Fruit fly (Drosophila melanogaster): ENCODE data around the gene CG32040.

CG32040 gene

dm6 chr3L:9353733-9354132 lies at the start of gene CG32040:
Gene CG32040 (plus strand): TSS chr3L:9354033.
- no peak for TF ChIP-seq CG32121 (GFP tag; IDR thresholded peaks at IDR 0.05)
- TF ChIP-seq D1 (tag; optimal IDR thresholded peaks at IDR 0.05), result no peak
- TF ChIP-seq CG17806 (tag; optimal IDR thresholded peaks at IDR 0.05), result no peak
- no peak for TF ChIP-seq CG9948 (tag; optimal IDR thresholded peaks at IDR 0.05)
- no peak for TF ChIP-seq Ets98B (GFP tag; IDR thresholded peaks at IDR 0.05)
- TF ChIP-seq fd96Ca (GFP tag; IDR thresholded peaks at IDR 0.05), result no peak

dm6 chr3L:9304393-9304792 lies 49.4 kb upstream of the CG32040 start:
- no peak for TF ChIP-seq CG8301 (tag; optimal IDR thresholded peaks at IDR 0.05)
- no peak for TF ChIP-seq CG12605 (GFP tag; IDR thresholded peaks at IDR 0.05)
- no peak for TF ChIP-seq Pif1B (GFP tag; optimal IDR thresholded peaks at IDR 0.05)
- TF ChIP-seq EcR (GFP tag; optimal IDR thresholded peaks at IDR 0.05), result no peak
- TF ChIP-seq CG32121 (GFP tag; IDR thresholded peaks at IDR 0.05), result no peak
- no peak for TF ChIP-seq CG4496 (GFP tag; IDR thresholded peaks at IDR 0.05)
- TF ChIP-seq CG8159 (tag; optimal IDR thresholded peaks at IDR 0.05), result no peak
- TF ChIP-seq rn (GFP tag; IDR thresholded peaks at IDR 0.05), result no peak
- TF ChIP-seq CG10348 (GFP tag; IDR thresholded peaks at IDR 0.05), result no peak
- no peak for TF ChIP-seq Pif1A (GFP tag; optimal IDR thresholded peaks at IDR 0.05)
- TF ChIP-seq Ets98B (GFP tag; IDR thresholded peaks at IDR 0.05), result no peak

- TF ChIP-seq CG4496 (GFP tag; IDR thresholded peaks at IDR 0.05), result peak; percentile 57
- TF ChIP-seq CG15710 (tag; optimal IDR thresholded peaks at IDR 0.05), result no peak
These were observed 20.0 kb upstream of the CG32040 start, which contains the start of gene PGRP-LA for dm6 chr3L:9333745-9334382. Gene PGRP-LA (plus strand): TSS chr3L:9334332.

dm6 chr3L:9335711-9336110 lies 18.1 kb upstream of the CG32040 start:
- TF ChIP-seq CG14655 (GFP tag; optimal IDR thresholded peaks at IDR 0.05), result peak; percentile 1
- peak; percentile 23; the same call in 1 of the 2 replicates for TF ChIP-seq CG32121 (GFP tag; IDR thresholded peaks at IDR 0.05)
- TF ChIP-seq CG9948 (tag; optimal IDR thresholded peaks at IDR 0.05), result no peak
- peak; percentile 24 for TF ChIP-seq CG8159 (tag; optimal IDR thresholded peaks at IDR 0.05)
- no peak for TF ChIP-seq CG15710 (tag; optimal IDR thresholded peaks at IDR 0.05)
- no peak for TF ChIP-seq CG4496 (GFP tag; IDR thresholded peaks at IDR 0.05)
- TF ChIP-seq CG12605 (GFP tag; IDR thresholded peaks at IDR 0.05), result peak; percentile 59
- TF ChIP-seq D1 (tag; optimal IDR thresholded peaks at IDR 0.05), result no peak
- peak; percentile 77 for TF ChIP-seq EcR (GFP tag; optimal IDR thresholded peaks at IDR 0.05)
- no peak for TF ChIP-seq rn (GFP tag; IDR thresholded peaks at IDR 0.05)
- no peak for TF ChIP-seq CG34367 (tag; optimal IDR thresholded peaks at IDR 0.05)
- no peak for TF ChIP-seq CG10348 (GFP tag; IDR thresholded peaks at IDR 0.05)
- TF ChIP-seq CG13204 (GFP tag; optimal IDR thresholded peaks at IDR 0.05), result peak; percentile 43
- 0 out of 3 replicates have a peak, but pooled peaks have one; percentile 14 for TF ChIP-seq fd96Ca (GFP tag; IDR thresholded peaks at IDR 0.05)
- TF ChIP-seq Ets98B (GFP tag; IDR thresholded peaks at IDR 0.05), result no peak; the same call in 1 of the 2 replicates
- TF ChIP-seq Pif1A (GFP tag; optimal IDR thresholded peaks at IDR 0.05), result no peak
- TF ChIP-seq Pif1B (GFP tag; optimal IDR thresholded peaks at IDR 0.05), result no peak
- peak; percentile 10 for TF ChIP-seq gl (tag; optimal IDR thresholded peaks at IDR 0.05)
- TF ChIP-seq CG17806 (tag; optimal IDR thresholded peaks at IDR 0.05), result no peak
- no peak for TF ChIP-seq CG8301 (tag; optimal IDR thresholded peaks at IDR 0.05)
- no peak for TF ChIP-seq Snoo (tag; optimal IDR thresholded peaks at IDR 0.05)

dm6 chr3L:9337942-9338468 lies 15.8 kb upstream of the CG32040 start:
- TF ChIP-seq CG4496 (GFP tag; IDR thresholded peaks at IDR 0.05) (peak; percentile 38; the same call in 1 of the 3 replicates), CG17806 (tag; optimal IDR thresholded peaks at IDR 0.05) (no peak), CG12605 (GFP tag; IDR thresholded peaks at IDR 0.05) (no peak), EcR (GFP tag; optimal IDR thresholded peaks at IDR 0.05) (peak; percentile 79)

dm6 chr3L:9338510-9338909 lies 15.3 kb upstream of the CG32040 start, which contains the start of gene PGRP-LC:
Gene PGRP-LC (plus strand): TSS chr3L:9338810.
- no peak for TF ChIP-seq rn (GFP tag; IDR thresholded peaks at IDR 0.05)
- no peak for TF ChIP-seq CG10348 (GFP tag; IDR thresholded peaks at IDR 0.05)
- no peak for TF ChIP-seq CG8301 (tag; optimal IDR thresholded peaks at IDR 0.05)
- no peak for TF ChIP-seq CG9948 (tag; optimal IDR thresholded peaks at IDR 0.05)
- no peak for TF ChIP-seq Pif1A (GFP tag; optimal IDR thresholded peaks at IDR 0.05)
- TF ChIP-seq CG32121 (GFP tag; IDR thresholded peaks at IDR 0.05), result no peak
- TF ChIP-seq CG15710 (tag; optimal IDR thresholded peaks at IDR 0.05), result no peak
- no peak for TF ChIP-seq Ets98B (GFP tag; IDR thresholded peaks at IDR 0.05)
- TF ChIP-seq gl (tag; optimal IDR thresholded peaks at IDR 0.05), result no peak
- no peak for TF ChIP-seq CG34367 (tag; optimal IDR thresholded peaks at IDR 0.05)
- TF ChIP-seq CG8159 (tag; optimal IDR thresholded peaks at IDR 0.05), result no peak
- no peak for TF ChIP-seq fd96Ca (GFP tag; IDR thresholded peaks at IDR 0.05)
- no peak for TF ChIP-seq CG13204 (GFP tag; optimal IDR thresholded peaks at IDR 0.05)
- no peak for TF ChIP-seq CG17806 (tag; optimal IDR thresholded peaks at IDR 0.05)
- no peak for TF ChIP-seq CG14655 (GFP tag; optimal IDR thresholded peaks at IDR 0.05)
- TF ChIP-seq CG12605 (GFP tag; IDR thresholded peaks at IDR 0.05), result no peak
- no peak for TF ChIP-seq CG4496 (GFP tag; IDR thresholded peaks at IDR 0.05)
- no peak for TF ChIP-seq Pif1B (GFP tag; optimal IDR thresholded peaks at IDR 0.05)
- TF ChIP-seq EcR (GFP tag; optimal IDR thresholded peaks at IDR 0.05), result no peak
